Worm (Caenorhabditis elegans) whole organism, young adult: ENCODE results near the gene T21B10.3.

Experiments
- B0261.1 ChIP-seq: sonication (generic microtip); optimal IDR thresholded peaks from 2 replicates; lab custom pipeline; 2016; ENCODE audit warnings: mild to moderate bottlenecking, missing genetic modification characterization, moderate library complexity, missing compliant biosample characterization
- C06A6.2 ChIP-seq: fragments of 200-800 bp; sonication (Bioruptor generic); conservative IDR thresholded peaks from 2 replicates; pipeline ENCODE4 v1.3.6; 2022; ENCODE audit warnings: missing genetic modification characterization, missing compliant biosample characterization
- F10E7.11 ChIP-seq: sonication (generic microtip); optimal IDR thresholded peaks from 2 replicates; lab custom pipeline; 2017; ENCODE audit warnings: mild to moderate bottlenecking, missing genetic modification characterization, moderate library complexity, missing compliant biosample characterization
- F23B12.7 ChIP-seq: sonication (generic microtip); optimal IDR thresholded peaks from 2 replicates; lab custom pipeline; 2017; ENCODE audit warnings: missing genetic modification characterization, mild to moderate bottlenecking, missing compliant biosample characterization, antibody characterized with exemption, moderate library complexity; ENCODE audit not compliant: insufficient read depth
- F33H1.4 ChIP-seq: fragments of 200-800 bp; sonication (Bioruptor generic); IDR thresholded peaks from 2 replicates; pipeline ENCODE4 v1.3.6; 2022; ENCODE audit warnings: missing genetic modification reagents, missing genetic modification characterization, missing compliant biosample characterization
- F57A8.1 ChIP-seq: fragments of 200-800 bp; sonication (Bioruptor generic); optimal IDR thresholded peaks from 2 replicates; lab custom pipeline; 2018; ENCODE audit warnings: mild to moderate bottlenecking, missing genetic modification characterization, moderate library complexity, missing compliant biosample characterization
- K12H6.12 ChIP-seq: fragments of 200-800 bp; sonication (Bioruptor generic); optimal IDR thresholded peaks from 2 replicates; lab custom pipeline; 2018; ENCODE audit warnings: mild to moderate bottlenecking, missing genetic modification characterization, missing compliant biosample characterization
- Y56A3A.18 ChIP-seq: fragments of 200-800 bp; sonication (Bioruptor generic); IDR thresholded peaks from 2 replicates; pipeline ENCODE4 v1.3.6; 2022; ENCODE audit warnings: missing genetic modification reagents, missing genetic modification characterization, missing compliant biosample characterization
- aptf-3 ChIP-seq: fragments of 200-800 bp; sonication (Bioruptor generic); IDR thresholded peaks from 2 replicates; pipeline ENCODE4 v1.3.6; 2022; ENCODE audit warnings: missing genetic modification characterization, missing compliant biosample characterization
- atf-7 ChIP-seq: sonication (generic microtip); optimal IDR thresholded peaks from 2 replicates; lab custom pipeline; 2017; ENCODE audit warnings: mild to moderate bottlenecking, missing genetic modification characterization, missing compliant biosample characterization
- attf-5 ChIP-seq: fragments of 200-800 bp; sonication (Bioruptor generic); optimal IDR thresholded peaks from 2 replicates; lab custom pipeline; 2018; ENCODE audit warnings: mild to moderate bottlenecking, missing genetic modification characterization, missing compliant biosample characterization
- cebp-1 ChIP-seq, 2 experiments: fragments of 200-800 bp in 1 of 2; sonication (Bioruptor generic) in 1 of 2; sonication (generic microtip) in 1 of 2; IDR thresholded peaks in 1 of 2; optimal IDR thresholded peaks in 1 of 2; 2 replicates each; pipeline versions ENCODE4 v1.3.6 to Lab custom; 2017 to 2022; ENCODE audit warnings: missing compliant biosample characterization in 2 of 2, missing genetic modification characterization in 2 of 2, mild to moderate bottlenecking in 1 of 2, missing genetic modification reagents in 1 of 2, moderate library complexity in 1 of 2
- ceh-100 ChIP-seq: fragments of 200-800 bp; sonication (Bioruptor generic); IDR thresholded peaks from 2 replicates; pipeline ENCODE4 v1.3.6; 2022; ENCODE audit warnings: missing genetic modification reagents, missing genetic modification characterization, missing compliant biosample characterization
- ceh-58 ChIP-seq: fragments of 200-800 bp; sonication (Bioruptor generic); IDR thresholded peaks from 2 replicates; pipeline ENCODE4 v1.3.6; 2022; ENCODE audit warnings: missing genetic modification characterization, missing compliant biosample characterization
- ceh-79 ChIP-seq: sonication (generic microtip); optimal IDR thresholded peaks from 2 replicates; lab custom pipeline; 2017; ENCODE audit warnings: mild to moderate bottlenecking, missing genetic modification characterization, missing compliant biosample characterization
- chd-7 ChIP-seq: sonication (generic microtip); optimal IDR thresholded peaks from 2 replicates; lab custom pipeline; 2016; ENCODE audit warnings: mild to moderate bottlenecking, missing genetic modification characterization, moderate library complexity, missing compliant biosample characterization
- dox-1 ChIP-seq: fragments of 200-800 bp; sonication (Bioruptor generic); IDR thresholded peaks from 2 replicates; pipeline ENCODE4 v1.3.6; 2022; ENCODE audit warnings: missing genetic modification reagents, missing genetic modification characterization, missing compliant biosample characterization
- dpff-1 ChIP-seq: sonication (generic microtip); optimal IDR thresholded peaks from 2 replicates; lab custom pipeline; 2017; ENCODE audit warnings: mild to moderate bottlenecking, missing genetic modification characterization, missing compliant biosample characterization
- efl-1 ChIP-seq: fragments of 150-350 bp; optimal IDR thresholded peaks from 2 replicates; lab custom pipeline; 2014; ENCODE audit warnings: missing biosample characterization, missing genetic modification reagents, missing genetic modification characterization
- egl-44 ChIP-seq: fragments of 200-800 bp; sonication (Bioruptor generic); IDR thresholded peaks from 2 replicates; pipeline ENCODE4 v1.3.6; 2022; ENCODE audit warnings: missing genetic modification reagents, missing genetic modification characterization, missing compliant biosample characterization
- egrh-3 ChIP-seq: fragments of 200-800 bp; sonication (Bioruptor generic); IDR thresholded peaks from 2 replicates; pipeline ENCODE4 v1.3.6; 2022; ENCODE audit warnings: missing genetic modification reagents, missing genetic modification characterization, missing compliant biosample characterization
- ekl-4 ChIP-seq: fragments of 200-800 bp; sonication (Bioruptor generic); IDR thresholded peaks from 2 replicates; pipeline ENCODE4 v1.3.6; 2022; ENCODE audit warnings: missing genetic modification reagents, missing genetic modification characterization, missing compliant biosample characterization
- gei-17 ChIP-seq: fragments of 200-800 bp; sonication (Bioruptor generic); optimal IDR thresholded peaks from 2 replicates; lab custom pipeline; 2018; ENCODE audit warnings: mild to moderate bottlenecking, missing genetic modification characterization, missing compliant biosample characterization
- him-1 ChIP-seq: sonication (generic microtip); optimal IDR thresholded peaks from 2 replicates; lab custom pipeline; 2016; ENCODE audit warnings: missing genotype, missing genetic modification reagents, missing genetic modification characterization, missing compliant biosample characterization
- hlh-12 ChIP-seq: sonication (generic microtip); optimal IDR thresholded peaks from 2 replicates; lab custom pipeline; 2016; ENCODE audit warnings: missing genetic modification characterization, missing compliant biosample characterization
- let-526 ChIP-seq: fragments of 200-800 bp; sonication (Bioruptor generic); IDR thresholded peaks from 2 replicates; pipeline ENCODE4 v1.3.6; 2022; ENCODE audit warnings: missing genetic modification reagents, missing genetic modification characterization, missing compliant biosample characterization
- lin-35 ChIP-seq, 3 experiments: fragments of 150-350 bp in 2 of 3; sonication (generic microtip) in 1 of 3; optimal IDR thresholded peaks; 2 replicates each; lab custom pipeline; 2014 to 2018; ENCODE audit warnings: missing biosample characterization in 3 of 3, missing genetic modification characterization in 3 of 3, missing genetic modification reagents in 3 of 3
- lin-54 ChIP-seq: fragments of 200-800 bp; sonication (Bioruptor generic); optimal IDR thresholded peaks from 2 replicates; lab custom pipeline; 2018; ENCODE audit warnings: mild to moderate bottlenecking, missing genetic modification characterization, missing compliant biosample characterization
- lsy-27 ChIP-seq: sonication (generic microtip); optimal IDR thresholded peaks from 2 replicates; lab custom pipeline; 2017; ENCODE audit warnings: missing genetic modification characterization, mild to moderate bottlenecking, missing compliant biosample characterization, antibody characterized with exemption, missing genotype, borderline replicate concordance; ENCODE audit not compliant: insufficient read depth
- madf-8 ChIP-seq: fragments of 200-800 bp; sonication (Bioruptor generic); conservative IDR thresholded peaks from 2 replicates; pipeline ENCODE4 v1.3.6; 2022; ENCODE audit warnings: missing genetic modification reagents, missing genetic modification characterization, missing compliant biosample characterization
- mcd-1 ChIP-seq: fragments of 200-800 bp; sonication (Bioruptor generic); IDR thresholded peaks from 2 replicates; pipeline ENCODE4 v1.3.6; 2022; ENCODE audit warnings: missing genetic modification reagents, missing genetic modification characterization, missing compliant biosample characterization
- mel-28 ChIP-seq: sonication (generic microtip); optimal IDR thresholded peaks from 2 replicates; lab custom pipeline; 2016; ENCODE audit warnings: borderline replicate concordance, mild to moderate bottlenecking, missing genetic modification characterization, missing compliant biosample characterization
- mes-4 ChIP-seq: sonication (generic microtip); optimal IDR thresholded peaks from 2 replicates; lab custom pipeline; 2016; ENCODE audit warnings: missing genotype, missing genetic modification characterization, missing compliant biosample characterization
- nhr-179 ChIP-seq: sonication (generic microtip); optimal IDR thresholded peaks from 2 replicates; lab custom pipeline; 2016; ENCODE audit warnings: mild to moderate bottlenecking, missing genetic modification characterization, missing compliant biosample characterization
- nhr-27 ChIP-seq: fragments of 200-800 bp; sonication (Bioruptor generic); optimal IDR thresholded peaks from 2 replicates; lab custom pipeline; 2018; ENCODE audit warnings: mild to moderate bottlenecking, missing genetic modification characterization, moderate library complexity, missing compliant biosample characterization
- nhr-90 ChIP-seq: sonication (generic microtip); optimal IDR thresholded peaks from 2 replicates; lab custom pipeline; 2016; ENCODE audit warnings: missing genotype, mild to moderate bottlenecking, missing genetic modification characterization, missing compliant biosample characterization
- snpc-1.3 ChIP-seq: sonication (generic microtip); optimal IDR thresholded peaks from 2 replicates; lab custom pipeline; 2017; ENCODE audit warnings: missing genetic modification characterization, mild to moderate bottlenecking, missing compliant biosample characterization, antibody characterized with exemption, moderate library complexity, missing genotype, missing genetic modification reagents; ENCODE audit not compliant: insufficient read depth
- snpc-4 ChIP-seq, 5 experiments: fragments of 150-350 bp in 1 of 5; sonication (generic microtip) in 4 of 5; optimal IDR thresholded peaks; 2 replicates each; lab custom pipeline; 2014 to 2018; ENCODE audit warnings: missing genetic modification characterization in 5 of 5, missing biosample characterization in 3 of 5, antibody characterized with exemption in 2 of 5, mild to moderate bottlenecking in 2 of 5, missing compliant biosample characterization in 2 of 5, missing genotype in 2 of 5, moderate library complexity in 2 of 5, missing genetic modification reagents in 1 of 5
- somi-1 ChIP-seq: fragments of 200-800 bp; sonication (Bioruptor generic); optimal IDR thresholded peaks from 2 replicates; lab custom pipeline; 2018; ENCODE audit warnings: mild to moderate bottlenecking, missing genetic modification characterization, missing compliant biosample characterization
- tbp1 ChIP-seq: fragments of 200-800 bp; sonication (Bioruptor generic); optimal IDR thresholded peaks from 2 replicates; lab custom pipeline; 2018; ENCODE audit warnings: mild to moderate bottlenecking, missing genetic modification characterization, missing compliant biosample characterization
- tbx-9 ChIP-seq: sonication (generic microtip); optimal IDR thresholded peaks from 2 replicates; lab custom pipeline; 2016; ENCODE audit warnings: borderline replicate concordance, missing genetic modification characterization, inconsistent platforms, missing compliant biosample characterization
- unc-130 ChIP-seq: sonication (generic microtip); optimal IDR thresholded peaks from 2 replicates; lab custom pipeline; 2016; ENCODE audit warnings: missing genetic modification reagents, missing genetic modification characterization, missing compliant biosample characterization
- unc-62 ChIP-seq: fragments of 150-350 bp; optimal IDR thresholded peaks from 2 replicates; lab custom pipeline; 2014; ENCODE audit warnings: missing biosample characterization, missing genetic modification reagents, missing genetic modification characterization
- xnd-1 ChIP-seq: sonication (generic microtip); optimal IDR thresholded peaks from 2 replicates; lab custom pipeline; 2016; ENCODE audit warnings: missing genotype, missing genetic modification reagents, missing genetic modification characterization, missing compliant biosample characterization
- ztf-22 ChIP-seq: fragments of 200-800 bp; sonication (Bioruptor generic); optimal IDR thresholded peaks from 2 replicates; lab custom pipeline; 2018; ENCODE audit warnings: mild to moderate bottlenecking, missing genetic modification characterization, moderate library complexity, missing compliant biosample characterization
- ztf-28 ChIP-seq: fragments of 200-800 bp; sonication (Bioruptor generic); IDR thresholded peaks from 2 replicates; pipeline ENCODE4 v1.3.6; 2022; ENCODE audit warnings: missing genetic modification reagents, missing genetic modification characterization, missing compliant biosample characterization
- ztf-3 ChIP-seq: fragments of 200-800 bp; sonication (Bioruptor generic); optimal IDR thresholded peaks from 2 replicates; lab custom pipeline; 2018; ENCODE audit warnings: mild to moderate bottlenecking, missing genetic modification characterization, missing compliant biosample characterization
- ztf-6 ChIP-seq: fragments of 200-800 bp; sonication (Bioruptor generic); IDR thresholded peaks from 2 replicates; pipeline ENCODE4 v1.3.6; 2022; ENCODE audit warnings: missing genetic modification reagents, missing genetic modification characterization, missing compliant biosample characterization

Gene T21B10.3

ce11 chrII:8890017-8890416, 44.2 kb upstream of the T21B10.3 start:
- TF ChIP-seq him-1 (no peak), chd-7 (tag; lab: Kevin White, UChicago) (no peak), ztf-22 (no peak), attf-5 (GFP tag; lab: Kevin White, UChicago) (no peak), lsy-27 (no peak), gei-17 (no peak), ztf-28 (no peak), nhr-179 (tag; lab: Kevin White, UChicago) (no peak), B0261.1 (tag; lab: Kevin White, UChicago) (no peak), madf-8 (peak; percentile 87), F57A8.1 (no peak), ceh-100 (GFP tag; lab: Robert Waterston, UW) (no peak), unc-130 (GFP tag; lab: Kevin White, UChicago) (no peak), atf-7 (no peak), ekl-4 (GFP tag; lab: Robert Waterston, UW) (no peak), tbp1 (GFP tag; lab: Kevin White, UChicago) (peak; percentile 5), efl-1 (GFP tag; lab: Kevin White, UChicago) (peak; percentile 0), dpff-1 (tag; lab: Kevin White, UChicago) (no peak), Y56A3A.18 (GFP tag; lab: Robert Waterston, UW) (no peak), mcd-1 (GFP tag; lab: Robert Waterston, UW) (peak; percentile 19; the same call in 1 of the 2 replicates), egrh-3 (no peak), egl-44 (GFP tag; lab: Robert Waterston, UW) (no peak), ztf-3 (GFP tag; lab: Kevin White, UChicago) (no peak), tbx-9 (tag; lab: Kevin White, UChicago) (no peak), aptf-3 (GFP tag; lab: Robert Waterston, UW) (no peak), F10E7.11 (tag; lab: Kevin White, UChicago) (no peak), dox-1 (peak; percentile 40; the same call in 1 of the 2 replicates), snpc-1.3 (peak; percentile 17), C06A6.2 (no peak), F23B12.7 (tag; lab: Kevin White, UChicago) (peak; percentile 6), K12H6.12 (tag; lab: Kevin White, UChicago) (no peak), nhr-90 (no peak), ztf-6 (GFP tag; lab: Robert Waterston, UW) (no peak), lin-35 (GFP tag; optimal IDR thresholded peaks at IDR 0.05; lab: Kevin White, UChicago) (no peak), somi-1 (GFP tag; lab: Kevin White, UChicago) (no peak), nhr-27 (tag; lab: Kevin White, UChicago) (no peak), hlh-12 (tag; lab: Kevin White, UChicago) (no peak), ceh-79 (no peak), lin-54 (GFP tag; lab: Kevin White, UChicago) (peak; percentile 45), ceh-58 (GFP tag; lab: Robert Waterston, UW) (no peak), xnd-1 (tag; lab: Kevin White, UChicago) (peak; percentile 92), unc-62 (no peak), snpc-4 (GFP tag; optimal IDR thresholded peaks at IDR 0.05; lab: Kevin White, UChicago) (no peak), snpc-4 (tag; optimal IDR thresholded peaks at IDR 0.05; lab: Kevin White, UChicago) (peak in 1 of 4 experiments; percentile 7), cebp-1 (GFP tag; IDR thresholded peaks at IDR 0.05; lab: Robert Waterston, UW) (no peak), cebp-1 (tag; optimal IDR thresholded peaks at IDR 0.05; lab: Kevin White, UChicago) (no peak), mes-4 (tag; lab: Kevin White, UChicago) (no peak), mel-28 (tag; lab: Kevin White, UChicago) (no peak), F33H1.4 (peak; percentile 96), let-526 (GFP tag; lab: Robert Waterston, UW) (no peak)
